Fruit fly (Drosophila melanogaster): ENCODE results near the gene cdm.
A peak's percentile ranks its signal among the peaks of the same experiment; 100 is the strongest.

cdm gene

dm6 chr3R:18188702-18189125 is 5.4 kb upstream of the cdm start, which contains the start of the genes CG12321 and MED17 (continued):
- TF ChIP-seq gt (GFP tag; IDR thresholded peaks at IDR 0.05) (peak; percentile 70), CG7987 (GFP tag; optimal IDR thresholded peaks at IDR 0.05) (peak; percentile 66), HHEX (GFP tag; optimal IDR thresholded peaks at IDR 0.05) (peak; percentile 87), croc (GFP tag; conservative IDR thresholded peaks at IDR 0.05) (peak; percentile 76), CG1792 (GFP tag; optimal IDR thresholded peaks at IDR 0.05) (peak; percentile 10), dpn (GFP tag; optimal IDR thresholded peaks at IDR 0.05) (peak; percentile 66 to 93), CG10959 (GFP tag; IDR thresholded peaks at IDR 0.05) (peak; percentile 73), bigmax (GFP tag; optimal IDR thresholded peaks at IDR 0.05) (no peak), slbo (GFP tag; IDR thresholded peaks at IDR 0.05) (peak; percentile 97), Sox100B (GFP tag; optimal IDR thresholded peaks at IDR 0.05) (peak; percentile 88), NfI (GFP tag; optimal IDR thresholded peaks at IDR 0.05) (peak; percentile 89), Hr39 (optimal IDR thresholded peaks at IDR 0.05) (no peak), CG1024 (GFP tag; IDR thresholded peaks at IDR 0.05) (no peak), toy (GFP tag; IDR thresholded peaks at IDR 0.05) (peak; percentile 43; the same call in 1 of the 2 replicates), ac (GFP tag; optimal IDR thresholded peaks at IDR 0.05) (peak; percentile 11), CG34422 (GFP tag; IDR thresholded peaks at IDR 0.05) (peak; percentile 89), Camta (GFP tag; optimal IDR thresholded peaks at IDR 0.05) (no peak), D19B (GFP tag; optimal IDR thresholded peaks at IDR 0.05) (peak; percentile 78), sna (GFP tag; IDR thresholded peaks at IDR 0.05; ENCODE audit: partially characterized antibody) (no peak), chinmo (GFP tag; IDR thresholded peaks at IDR 0.05; ENCODE audit: partially characterized antibody) (no peak), CG1529 (GFP tag; optimal IDR thresholded peaks at IDR 0.05) (peak; percentile 68), wdn (GFP tag; IDR thresholded peaks at IDR 0.05) (peak; percentile 80), BEAF-32 (GFP tag; optimal IDR thresholded peaks at IDR 0.05) (peak; percentile 64), Scr (GFP tag; IDR thresholded peaks at IDR 0.05; ENCODE audit: partially characterized antibody) (0 out of 2 replicates have a peak, but pooled peaks have one; percentile 16), hbn (GFP tag; IDR thresholded peaks at IDR 0.05; ENCODE audit: partially characterized antibody) (no peak), grau (tag; optimal IDR thresholded peaks at IDR 0.05) (peak; percentile 88), CG7963 (GFP tag; IDR thresholded peaks at IDR 0.05; ENCODE audit: partially characterized antibody) (no peak), CG14965 (GFP tag; optimal IDR thresholded peaks at IDR 0.05; ENCODE audit: borderline replicate concordance) (no peak), tna (GFP tag; IDR thresholded peaks at IDR 0.05; ENCODE audit: partially characterized antibody) (no peak), Sry-β (GFP tag; optimal IDR thresholded peaks at IDR 0.05) (peak; percentile 45), pfk (GFP tag; optimal IDR thresholded peaks at IDR 0.05) (no peak), E2f1 (GFP tag; IDR thresholded peaks at IDR 0.05) (peak; percentile 88), trh (GFP tag; optimal IDR thresholded peaks at IDR 0.05) (peak; percentile 85), CG2875 (GFP tag; optimal IDR thresholded peaks at IDR 0.05) (peak; percentile 79), bbx (GFP tag; IDR thresholded peaks at IDR 0.05; ENCODE audit: partially characterized antibody) (no peak), Hmx (GFP tag; optimal IDR thresholded peaks at IDR 0.05) (peak; percentile 42), ash1 (GFP tag; optimal IDR thresholded peaks at IDR 0.05) (peak; percentile 16), CG15601 (tag; optimal IDR thresholded peaks at IDR 0.05) (peak; percentile 81), CG15011 (GFP tag; optimal IDR thresholded peaks at IDR 0.05) (peak; percentile 63), az2 (GFP tag; optimal IDR thresholded peaks at IDR 0.05) (peak; percentile 91), CG7556 (GFP tag; optimal IDR thresholded peaks at IDR 0.05) (peak; percentile 85), CG9797 (GFP tag; optimal IDR thresholded peaks at IDR 0.05) (peak; percentile 22), hth (optimal IDR thresholded peaks at IDR 0.05) (no peak), Gug (GFP tag; IDR thresholded peaks at IDR 0.05) (peak; percentile 80), Oaz (GFP tag; IDR thresholded peaks at IDR 0.05) (peak; percentile 50; the same call in 1 of the 2 replicates), nerfin-2 (GFP tag; IDR thresholded peaks at IDR 0.05; ENCODE audit: partially characterized antibody) (no peak), Doc2 (GFP tag; IDR thresholded peaks at IDR 0.05) (0 out of 2 replicates have a peak, but pooled peaks have one; percentile 57), Mad (GFP tag; optimal IDR thresholded peaks at IDR 0.05) (peak; percentile 57), Meics (GFP tag; optimal IDR thresholded peaks at IDR 0.05) (peak; percentile 100), Hey (tag; optimal IDR thresholded peaks at IDR 0.05) (no peak)
